Fruit fly (Drosophila melanogaster): ENCODE data around the gene Lint-O.

Gene Lint-O

DNA sequence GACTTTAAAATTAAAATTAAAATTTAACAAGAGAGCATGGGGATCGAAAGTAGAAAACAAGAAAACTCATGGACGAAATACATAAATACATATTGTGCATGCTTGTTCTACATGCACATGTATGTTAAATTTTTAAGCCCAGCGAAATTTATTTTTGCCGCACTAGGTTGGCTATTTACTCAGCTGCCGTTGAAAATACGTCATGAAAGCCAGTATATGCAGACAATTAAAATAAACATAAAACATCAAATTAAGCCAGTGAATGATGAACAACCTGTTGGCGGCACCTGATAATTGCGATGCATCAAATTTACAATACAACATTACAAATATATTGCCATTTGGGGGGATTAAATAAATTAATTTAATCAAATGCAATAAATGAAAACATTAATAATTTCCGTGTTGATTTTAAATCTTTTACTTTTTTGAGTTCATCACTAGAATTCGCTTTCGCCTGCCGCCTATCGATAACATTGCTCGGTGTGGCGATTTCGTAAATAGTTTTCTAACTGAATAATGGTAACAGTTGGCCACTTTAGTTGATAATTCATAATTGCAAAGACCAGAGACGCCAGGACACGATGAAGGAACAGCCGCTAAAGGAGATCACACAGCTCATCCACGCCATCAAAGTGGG lies 5.8 kb downstream of the Lint-O start, which contains the start of gene eIF2Bbeta (continued):
- TF ChIP-seq CG17612 (GFP tag; IDR thresholded peaks at IDR 0.05) (no peak), maf-S (GFP tag; optimal IDR thresholded peaks at IDR 0.05) (no peak), pho (GFP tag; optimal IDR thresholded peaks at IDR 0.05) (no peak), fd64A (GFP tag; optimal IDR thresholded peaks at IDR 0.05) (no peak), mld (GFP tag; IDR thresholded peaks at IDR 0.05; ENCODE audit: partially characterized antibody) (no peak), CG16779 (GFP tag; IDR thresholded peaks at IDR 0.05) (no peak), CG8290 (GFP tag; optimal IDR thresholded peaks at IDR 0.05) (no peak), CG8290 (tag; optimal IDR thresholded peaks at IDR 0.05) (peak in 1 of 2 experiments; percentile 15), vfl (GFP tag; optimal IDR thresholded peaks at IDR 0.05) (no peak), CG4854 (GFP tag; optimal IDR thresholded peaks at IDR 0.05) (no peak), lov (optimal IDR thresholded peaks at IDR 0.05) (no peak), lov (GFP tag; IDR thresholded peaks at IDR 0.05) (no peak), psq (GFP tag; optimal IDR thresholded peaks at IDR 0.05) (no peak), Ssrp (tag; optimal IDR thresholded peaks at IDR 0.05) (no peak), onecut (GFP tag; IDR thresholded peaks at IDR 0.05) (no peak), Max (GFP tag; optimal IDR thresholded peaks at IDR 0.05) (no peak), CG43689 (GFP tag; IDR thresholded peaks at IDR 0.05) (no peak), crc (GFP tag; optimal IDR thresholded peaks at IDR 0.05) (no peak), CG2889 (GFP tag; IDR thresholded peaks at IDR 0.05) (no peak), Gsc (GFP tag; IDR thresholded peaks at IDR 0.05) (no peak), slou (GFP tag; optimal IDR thresholded peaks at IDR 0.05) (no peak), sens (GFP tag) (no peak), lbe (GFP tag; optimal IDR thresholded peaks at IDR 0.05) (no peak), CG10274 (GFP tag; optimal IDR thresholded peaks at IDR 0.05) (no peak), ase (GFP tag; IDR thresholded peaks at IDR 0.05) (no peak), row (GFP tag; IDR thresholded peaks at IDR 0.05) (peak; percentile 46; the same call in 1 of the 3 replicates), rib (GFP tag; IDR thresholded peaks at IDR 0.05) (no peak), CG7963 (GFP tag; IDR thresholded peaks at IDR 0.05; ENCODE audit: partially characterized antibody) (no peak), sc (optimal IDR thresholded peaks at IDR 0.05) (no peak), sc (GFP tag; optimal IDR thresholded peaks at IDR 0.05) (no peak), CG10366 (GFP tag; IDR thresholded peaks at IDR 0.05) (no peak), sim (GFP tag; IDR thresholded peaks at IDR 0.05) (no peak), Asciz (GFP tag; optimal IDR thresholded peaks at IDR 0.05) (no peak), Ets65A (GFP tag) (peak; percentile 64), CkIIα-i1 (GFP tag; IDR thresholded peaks at IDR 0.05) (no peak), CG18011 (GFP tag; optimal IDR thresholded peaks at IDR 0.05) (no peak), CG4404 (GFP tag; IDR thresholded peaks at IDR 0.05) (no peak), CG10267 (tag; optimal IDR thresholded peaks at IDR 0.05) (no peak), nom (GFP tag; optimal IDR thresholded peaks at IDR 0.05) (no peak), stwl (tag; optimal IDR thresholded peaks at IDR 0.05) (no peak), otp (GFP tag; IDR thresholded peaks at IDR 0.05) (no peak), mam (GFP tag; optimal IDR thresholded peaks at IDR 0.05) (no peak), NfI (GFP tag; optimal IDR thresholded peaks at IDR 0.05) (no peak), h (optimal IDR thresholded peaks at IDR 0.05) (no peak), sens-2 (GFP tag; IDR thresholded peaks at IDR 0.05) (no peak), CG1603 (tag; optimal IDR thresholded peaks at IDR 0.05) (peak; percentile 5), CG13296 (GFP tag; optimal IDR thresholded peaks at IDR 0.05) (no peak), Blimp-1 (GFP tag; optimal IDR thresholded peaks at IDR 0.05) (no peak), pros (GFP tag; optimal IDR thresholded peaks at IDR 0.05) (no peak), CG6175 (GFP tag; IDR thresholded peaks at IDR 0.05) (no peak), oc (tag; optimal IDR thresholded peaks at IDR 0.05) (no peak), run (tag; optimal IDR thresholded peaks at IDR 0.05) (no peak), sna (GFP tag; IDR thresholded peaks at IDR 0.05; ENCODE audit: partially characterized antibody) (peak; percentile 17; the same call in 1 of the 2 replicates)
